Worm (Caenorhabditis elegans) whole organism, mixed stage, embryonic: Measurements from ENCODE around the gene F41E6.15.

Experiments used
- M03D4.4 ChIP-seq: sonication (generic microtip); optimal IDR thresholded peaks from 2 replicates; lab custom pipeline; 2017; ENCODE audit warnings: mild to moderate bottlenecking, missing genetic modification characterization, missing compliant biosample characterization
- bed-3 ChIP-seq: fragments of 200-800 bp; sonication (Bioruptor generic); optimal IDR thresholded peaks from 3 replicates; lab custom pipeline; 2018; ENCODE audit warnings: mild to moderate bottlenecking, missing genetic modification characterization, moderate library complexity, missing compliant biosample characterization
- blmp-1 ChIP-seq: fragments of 150-350 bp; optimal IDR thresholded peaks from 2 replicates; lab custom pipeline; 2014; ENCODE audit warnings: missing biosample characterization, missing genetic modification characterization
- ceh-39 ChIP-seq: fragments of 150-350 bp; optimal IDR thresholded peaks from 2 replicates; lab custom pipeline; 2014; ENCODE audit warnings: missing biosample characterization, missing genetic modification characterization
- ceh-43 ChIP-seq: fragments of 200-800 bp; sonication (Bioruptor generic); optimal IDR thresholded peaks from 2 replicates; lab custom pipeline; 2018; ENCODE audit warnings: mild to moderate bottlenecking, missing genetic modification characterization, moderate library complexity, missing compliant biosample characterization
- ceh-83 ChIP-seq: fragments of 200-800 bp; sonication (Bioruptor generic); optimal IDR thresholded peaks from 2 replicates; lab custom pipeline; 2018; ENCODE audit warnings: mild to moderate bottlenecking, missing genetic modification characterization, missing compliant biosample characterization
- ces-1 ChIP-seq: fragments of 150-350 bp; optimal IDR thresholded peaks from 2 replicates; lab custom pipeline; 2014; ENCODE audit warnings: missing biosample characterization, missing genetic modification reagents, missing genetic modification characterization
- cnd-1 ChIP-seq: fragments of 200-800 bp; sonication (Bioruptor generic); optimal IDR thresholded peaks from 2 replicates; lab custom pipeline; 2018; ENCODE audit warnings: mild to moderate bottlenecking, missing genetic modification characterization, missing compliant biosample characterization
- drap-1 ChIP-seq: fragments of 200-800 bp; sonication (Bioruptor generic); optimal IDR thresholded peaks from 3 replicates; lab custom pipeline; 2018; ENCODE audit warnings: mild to moderate bottlenecking, missing genetic modification characterization, missing compliant biosample characterization
- elt-1 ChIP-seq: sonication (generic microtip); optimal IDR thresholded peaks from 2 replicates; lab custom pipeline; 2017; ENCODE audit warnings: missing genetic modification characterization, mild to moderate bottlenecking, missing compliant biosample characterization, antibody characterized with exemption, moderate library complexity, borderline replicate concordance; ENCODE audit not compliant: insufficient read depth
- elt-3 ChIP-seq: fragments of 150-350 bp; optimal IDR thresholded peaks from 2 replicates; lab custom pipeline; 2014; ENCODE audit warnings: missing biosample characterization, missing genetic modification characterization
- flh-1 ChIP-seq: fragments of 200-800 bp; sonication (Bioruptor generic); optimal IDR thresholded peaks from 2 replicates; lab custom pipeline; 2018; ENCODE audit warnings: mild to moderate bottlenecking, missing genetic modification characterization, moderate library complexity, missing compliant biosample characterization
- ham-2 ChIP-seq: fragments of 200-800 bp; sonication (Bioruptor generic); optimal IDR thresholded peaks from 2 replicates; lab custom pipeline; 2018; ENCODE audit warnings: mild to moderate bottlenecking, missing genetic modification characterization, missing compliant biosample characterization
- hlh-1 ChIP-seq: fragments of 150-350 bp; optimal IDR thresholded peaks from 2 replicates; lab custom pipeline; 2014; ENCODE audit warnings: missing biosample characterization, missing genetic modification reagents, missing genetic modification characterization
- lin-13 ChIP-seq: fragments of 150-350 bp; optimal IDR thresholded peaks from 2 replicates; lab custom pipeline; 2014; ENCODE audit warnings: missing biosample characterization, missing genetic modification characterization
- lin-32 ChIP-seq: fragments of 200-800 bp; sonication (Bioruptor generic); optimal IDR thresholded peaks from 2 replicates; lab custom pipeline; 2018; ENCODE audit warnings: mild to moderate bottlenecking, missing genetic modification characterization, missing compliant biosample characterization
- lsy-2 ChIP-seq: fragments of 150-350 bp; optimal IDR thresholded peaks from 2 replicates; lab custom pipeline; 2014; ENCODE audit warnings: missing biosample characterization, missing genetic modification characterization
- mab-5 ChIP-seq: fragments of 150-350 bp; optimal IDR thresholded peaks from 2 replicates; lab custom pipeline; 2014; ENCODE audit warnings: missing biosample characterization, missing genetic modification characterization
- mep-1 ChIP-seq: fragments of 150-350 bp; optimal IDR thresholded peaks from 2 replicates; lab custom pipeline; 2017; ENCODE audit warnings: missing biosample characterization, missing genetic modification reagents, missing genetic modification characterization, inconsistent platforms
- mls-2 ChIP-seq: sonication (generic microtip); optimal IDR thresholded peaks from 2 replicates; lab custom pipeline; 2016; ENCODE audit warnings: mild to moderate bottlenecking, missing genetic modification characterization, moderate library complexity, missing compliant biosample characterization
- nhr-12 ChIP-seq: fragments of 150-350 bp; optimal IDR thresholded peaks from 2 replicates; lab custom pipeline; 2014; ENCODE audit warnings: missing biosample characterization, missing genetic modification characterization
- nhr-2 ChIP-seq: fragments of 150-350 bp; optimal IDR thresholded peaks from 2 replicates; lab custom pipeline; 2014; ENCODE audit warnings: missing biosample characterization, missing genetic modification characterization
- nhr-237 ChIP-seq: fragments of 150-350 bp; optimal IDR thresholded peaks from 2 replicates; lab custom pipeline; 2014; ENCODE audit warnings: missing biosample characterization, missing genetic modification characterization
- nhr-28 ChIP-seq: fragments of 150-350 bp; optimal IDR thresholded peaks from 2 replicates; lab custom pipeline; 2014; ENCODE audit warnings: missing biosample characterization, missing genetic modification characterization
- nhr-76 ChIP-seq: sonication (generic microtip); optimal IDR thresholded peaks from 2 replicates; lab custom pipeline; 2017; ENCODE audit warnings: missing biosample characterization, missing genetic modification characterization
- pha-4 ChIP-seq: fragments of 150-350 bp; optimal IDR thresholded peaks from 2 replicates; lab custom pipeline; 2018; ENCODE audit warnings: missing biosample characterization, missing genetic modification reagents, missing genetic modification characterization
- sem-2 ChIP-seq: fragments of 200-800 bp; sonication (Bioruptor generic); optimal IDR thresholded peaks from 2 replicates; lab custom pipeline; 2018; ENCODE audit warnings: mild to moderate bottlenecking, missing genetic modification characterization, missing compliant biosample characterization
- snpc-4 ChIP-seq: fragments of 150-350 bp; optimal IDR thresholded peaks from 2 replicates; lab custom pipeline; 2014; ENCODE audit warnings: missing biosample characterization, missing genetic modification characterization
- sptf-1 ChIP-seq: sonication (generic microtip); optimal IDR thresholded peaks from 2 replicates; lab custom pipeline; 2017; ENCODE audit warnings: mild to moderate bottlenecking, missing genetic modification characterization, moderate library complexity, missing compliant biosample characterization
- tbx-8 ChIP-seq: fragments of 200-800 bp; sonication (Bioruptor generic); optimal IDR thresholded peaks from 2 replicates; lab custom pipeline; 2018; ENCODE audit warnings: mild to moderate bottlenecking, missing genetic modification characterization, moderate library complexity, missing compliant biosample characterization
- unc-120 ChIP-seq: sonication (generic microtip); optimal IDR thresholded peaks from 2 replicates; lab custom pipeline; 2017; ENCODE audit warnings: missing genetic modification characterization, missing compliant biosample characterization; ENCODE audit not compliant: poor library complexity, severe bottlenecking
- unc-39 ChIP-seq: fragments of 150-350 bp; optimal IDR thresholded peaks from 2 replicates; lab custom pipeline; 2014; ENCODE audit warnings: missing biosample characterization, missing genetic modification characterization
- unc-62 ChIP-seq: fragments of 150-350 bp; optimal IDR thresholded peaks from 2 replicates; lab custom pipeline; 2014; ENCODE audit warnings: missing biosample characterization, missing genetic modification reagents, missing genetic modification characterization
- zip-8 ChIP-seq: fragments of 150-350 bp; optimal IDR thresholded peaks from 2 replicates; lab custom pipeline; 2014; ENCODE audit warnings: missing biosample characterization, missing genetic modification characterization
- ztf-11 ChIP-seq: fragments of 150-350 bp; optimal IDR thresholded peaks from 2 replicates; lab custom pipeline; 2014; ENCODE audit warnings: missing biosample characterization, missing genetic modification characterization

Gene F41E6.15

DNA sequence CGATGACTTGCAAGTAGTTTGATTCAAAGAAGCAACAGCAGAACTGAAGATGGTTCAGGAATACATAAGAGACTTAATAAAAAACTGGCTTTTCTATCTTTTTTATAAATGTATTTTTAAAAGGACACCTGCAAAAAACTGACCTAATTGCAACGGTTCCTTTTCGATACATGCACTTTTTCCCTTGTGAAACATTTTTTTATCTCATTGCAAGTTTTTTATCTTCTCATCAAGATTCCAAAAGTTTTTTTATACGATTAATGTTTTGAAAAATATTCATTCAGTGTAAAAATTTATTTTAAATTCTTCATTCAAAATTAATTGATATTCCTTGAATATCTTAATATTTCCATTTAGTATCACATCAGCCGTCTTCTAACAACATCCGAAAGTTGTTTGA, 33.0 kb upstream of the F41E6.15 start, which contains the start of gene oac-29:
Gene oac-29, minus strand, starts transcription at position 101 of the 400 bp plus-strand sequence.
- TF ChIP-seq mep-1 (no peak), bed-3 (GFP tag; lab: Kevin White, UChicago) (no peak), zip-8 (tag; lab: Kevin White, UChicago) (no peak), nhr-12 (no peak), unc-62 (no peak)
- TF ChIP-seq, all 35 proteins: peak for 0

DNA sequence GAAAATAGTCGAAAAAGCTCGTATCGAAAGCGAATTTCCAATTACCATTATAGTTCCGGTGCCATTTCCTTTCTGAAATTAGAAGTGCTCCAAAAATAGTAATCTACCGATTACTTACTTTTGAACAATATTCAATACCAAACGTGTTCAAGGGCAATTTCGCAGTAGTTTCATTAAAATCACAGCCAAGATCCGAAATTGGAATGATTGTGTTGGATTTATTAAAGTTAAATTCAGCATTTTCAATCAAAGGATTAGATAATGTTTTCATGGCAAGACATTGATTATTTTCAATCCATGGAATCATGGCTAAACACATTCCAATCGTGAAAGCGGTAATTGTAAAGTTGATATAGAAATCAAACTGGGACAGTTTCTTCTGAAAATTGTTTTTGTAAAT, 30.2 kb upstream of the F41E6.15 start:
- no peak for TF ChIP-seq ceh-39 (tag; lab: Kevin White, UChicago)
- no peak for TF ChIP-seq nhr-76
- TF ChIP-seq unc-120: no peak
- TF ChIP-seq ham-2: no peak
- no peak for TF ChIP-seq lsy-2 (tag; lab: Kevin White, UChicago)
- no peak for TF ChIP-seq mab-5 (tag; lab: Kevin White, UChicago)
- no peak for TF ChIP-seq snpc-4 (tag; lab: Kevin White, UChicago)

DNA sequence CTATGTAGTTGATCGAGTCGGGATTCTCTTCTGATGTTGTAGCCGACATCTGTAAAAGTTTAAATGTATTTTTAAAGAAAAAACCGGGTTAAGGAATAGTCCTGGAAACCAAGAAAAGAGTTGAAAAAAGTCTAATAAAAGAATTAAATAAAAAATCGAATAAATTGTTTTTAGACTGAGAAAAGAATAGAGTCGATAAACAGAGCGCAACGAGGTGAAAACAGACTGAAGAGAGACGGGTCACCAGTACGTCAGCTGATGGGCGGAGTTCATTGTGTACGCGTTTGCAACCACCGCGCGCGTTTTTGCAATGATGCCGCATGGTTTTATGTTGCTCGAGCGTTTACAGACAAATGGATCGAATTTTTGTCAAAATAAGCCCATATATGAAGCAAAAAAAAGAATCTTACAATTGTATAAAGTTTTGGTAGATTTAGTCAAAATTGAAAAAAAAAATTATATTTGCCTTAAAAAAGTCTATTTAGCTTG, 28.8 kb upstream of the F41E6.15 start, which contains the start of gene atg-18:
Gene atg-18, minus strand, starts transcription at position 51 of the 489 bp plus-strand sequence.
- TF ChIP-seq blmp-1 (tag; lab: Kevin White, UChicago) (peak; percentile 41), cnd-1 (tag; lab: Kevin White, UChicago) (peak; percentile 53), mep-1 (peak; percentile 45), ztf-11 (tag; lab: Kevin White, UChicago) (peak; percentile 10), ham-2 (peak; percentile 18), ces-1 (no peak), nhr-76 (no peak), elt-3 (tag; lab: Kevin White, UChicago) (no peak), snpc-4 (tag; lab: Kevin White, UChicago) (no peak), elt-1 (tag; lab: Kevin White, UChicago) (no peak), flh-1 (GFP tag; lab: Kevin White, UChicago) (no peak), ceh-83 (GFP tag; lab: Kevin White, UChicago) (peak; percentile 75), pha-4 (tag; lab: Kevin White, UChicago) (peak; percentile 36), mls-2 (tag; lab: Kevin White, UChicago) (no peak), bed-3 (GFP tag; lab: Kevin White, UChicago) (peak; percentile 22), sptf-1 (tag; lab: Kevin White, UChicago) (no peak), unc-39 (tag; lab: Kevin White, UChicago) (no peak), tbx-8 (no peak), sem-2 (GFP tag; lab: Kevin White, UChicago) (no peak), M03D4.4 (no peak), ceh-43 (GFP tag; lab: Kevin White, UChicago) (peak; percentile 67), nhr-237 (tag; lab: Kevin White, UChicago) (peak; percentile 11), lsy-2 (tag; lab: Kevin White, UChicago) (peak; percentile 39), nhr-2 (tag; lab: Kevin White, UChicago) (peak; percentile 11), unc-62 (peak; percentile 18), lin-13 (tag; lab: Kevin White, UChicago) (peak; percentile 50), mab-5 (tag; lab: Kevin White, UChicago) (peak; percentile 52), unc-120 (peak; percentile 33), zip-8 (tag; lab: Kevin White, UChicago) (no peak), ceh-39 (tag; lab: Kevin White, UChicago) (peak; percentile 12), nhr-28 (no peak), lin-32 (GFP tag; lab: Kevin White, UChicago) (peak; percentile 18), hlh-1 (tag; lab: Kevin White, UChicago) (peak; percentile 86), drap-1 (GFP tag; lab: Kevin White, UChicago) (peak; percentile 62), nhr-12 (no peak)
- TF ChIP-seq, all 35 proteins: peak for 20

DNA sequence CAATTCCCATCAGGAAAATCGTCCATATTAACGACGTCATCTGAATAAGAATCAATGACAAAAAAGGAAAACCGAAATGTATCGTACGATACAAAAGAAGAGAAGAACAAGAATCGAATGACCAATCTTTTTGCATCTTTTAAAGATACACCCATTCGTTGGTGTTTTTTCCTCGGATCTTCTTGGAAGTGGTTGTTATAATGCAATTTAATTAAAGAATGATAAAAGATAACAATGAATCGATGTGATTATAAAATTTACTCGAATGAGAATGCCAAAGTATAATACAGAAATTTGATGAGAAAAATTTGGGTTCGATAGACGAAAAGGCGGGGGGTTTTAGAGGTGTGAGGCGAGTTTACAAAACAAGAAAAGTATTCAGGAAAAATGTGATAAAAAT, 26.5 kb upstream of the F41E6.15 start, which contains the start of gene F41E6.12:
Gene F41E6.12, minus strand, starts transcription at position 101 of the 400 bp plus-strand sequence.
- TF ChIP-seq drap-1 (GFP tag; lab: Kevin White, UChicago) (no peak), cnd-1 (tag; lab: Kevin White, UChicago) (no peak), elt-1 (tag; lab: Kevin White, UChicago) (no peak), unc-39 (tag; lab: Kevin White, UChicago) (no peak)
